Fruit fly (Drosophila melanogaster) whole organism, wandering third instar larva: ENCODE data around the gene CG31115.

Experiments used
- Abd-B ChIP-seq: fragments of >200 bp; optimal IDR thresholded peaks from 2 replicates; lab custom pipeline; 2017; ENCODE audit warnings: missing biosample characterization, missing genetic modification characterization
- CG32264 ChIP-seq: fragments of 200-800 bp; sonication (Bioruptor generic); optimal IDR thresholded peaks from 2 replicates; lab custom pipeline; 2016; ENCODE audit warnings: missing biosample characterization, missing genetic modification characterization
- CG9705 ChIP-seq: fragments of 200-800 bp; sonication (Bioruptor generic); optimal IDR thresholded peaks from 2 replicates; lab custom pipeline; 2018; ENCODE audit warnings: missing biosample characterization, mild to moderate bottlenecking, missing genetic modification characterization
- CrebA ChIP-seq: fragments of 200-800 bp; sonication (Bioruptor generic); optimal IDR thresholded peaks from 2 replicates; lab custom pipeline; 2016; ENCODE audit warnings: missing biosample characterization, mild to moderate bottlenecking, missing genetic modification characterization, borderline replicate concordance
- Dfd ChIP-seq: fragments of >200 bp; optimal IDR thresholded peaks from 2 replicates; lab custom pipeline; 2017; ENCODE audit warnings: missing biosample characterization, missing genetic modification characterization
- Dif ChIP-seq: fragments of 200-275, 200-300 bp; sonication (Bioruptor generic); optimal IDR thresholded peaks from 2 replicates; lab custom pipeline; 2018; ENCODE audit warnings: missing biosample characterization, missing genetic modification characterization; ENCODE audit not compliant: partially characterized antibody
- GATAd ChIP-seq: sonication (Bioruptor generic); optimal IDR thresholded peaks from 2 replicates; lab custom pipeline; 2016; ENCODE audit warnings: missing biosample characterization, missing genetic modification characterization
- HLH106 ChIP-seq: fragments of 200-800 bp; optimal IDR thresholded peaks from 3 replicates; lab custom pipeline; 2019; ENCODE audit warnings: missing biosample characterization, mild to moderate bottlenecking, missing genetic modification characterization, moderate library complexity
- Hnf4 ChIP-seq: fragments of 200-800 bp; sonication (Bioruptor generic); optimal IDR thresholded peaks from 2 replicates; lab custom pipeline; 2016; ENCODE audit warnings: missing biosample characterization, mild to moderate bottlenecking, missing genetic modification characterization
- Hr78 ChIP-seq: fragments of >200 bp; optimal IDR thresholded peaks from 2 replicates; lab custom pipeline; 2017; ENCODE audit warnings: missing biosample characterization, missing genetic modification characterization
- Hr83 ChIP-seq: fragments of 200-300 bp; sonication (Bioruptor generic); optimal IDR thresholded peaks from 2 replicates; lab custom pipeline; 2016; ENCODE audit warnings: missing biosample characterization, mild to moderate bottlenecking, missing genetic modification characterization, moderate library complexity; ENCODE audit not compliant: poor library complexity, severe bottlenecking
- Jra ChIP-seq: sonication (Bioruptor generic); optimal IDR thresholded peaks from 2 replicates; lab custom pipeline; 2016; ENCODE audit warnings: missing biosample characterization, missing genetic modification characterization
- Mio ChIP-seq: sonication (Bioruptor generic); optimal IDR thresholded peaks from 2 replicates; lab custom pipeline; 2016; ENCODE audit warnings: missing biosample characterization, missing genetic modification characterization
- Myc ChIP-seq: fragments of >200 bp; optimal IDR thresholded peaks from 2 replicates; lab custom pipeline; 2017
- N ChIP-seq: fragments of >200 bp; optimal IDR thresholded peaks from 2 replicates; lab custom pipeline; 2018; ENCODE audit warnings: missing biosample characterization, missing external identifiers, missing genetic modification characterization
- OdsH ChIP-seq: fragments of 200-800 bp; sonication (Bioruptor generic); optimal IDR thresholded peaks from 2 replicates; lab custom pipeline; 2016; ENCODE audit warnings: missing biosample characterization, mild to moderate bottlenecking, missing genetic modification characterization
- Rel ChIP-seq, 2 experiments: fragments of 200-800 bp; sonication (Bioruptor generic) in 1 of 2; optimal IDR thresholded peaks; 2 replicates in 1 of 2; 3 replicates in 1 of 2; lab custom pipeline; 2016 to 2019; ENCODE audit warnings: mild to moderate bottlenecking in 2 of 2, missing biosample characterization in 2 of 2, missing genetic modification characterization in 2 of 2, moderate library complexity in 1 of 2
- Sp1 ChIP-seq: fragments of 200-800 bp; sonication (Bioruptor generic); optimal IDR thresholded peaks from 3 replicates; lab custom pipeline; 2019; ENCODE audit warnings: missing biosample characterization, mild to moderate bottlenecking, missing genetic modification characterization, moderate library complexity
- Vsx2 ChIP-seq: fragments of 200-300, 225-300 bp; sonication (Bioruptor generic); optimal IDR thresholded peaks from 2 replicates; lab custom pipeline; 2018; ENCODE audit warnings: missing biosample characterization, missing genetic modification characterization; ENCODE audit not compliant: partially characterized antibody
- dmrt93B ChIP-seq: fragments of 200-800 bp; sonication (Bioruptor generic); optimal IDR thresholded peaks from 2 replicates; lab custom pipeline; 2018; ENCODE audit warnings: missing biosample characterization, mild to moderate bottlenecking, missing genetic modification characterization
- dsf ChIP-seq: sonication (Bioruptor generic); optimal IDR thresholded peaks from 2 replicates; lab custom pipeline; 2016; ENCODE audit warnings: missing biosample characterization, missing genetic modification characterization, borderline replicate concordance
- ey ChIP-seq: fragments of 200-800 bp; sonication (Bioruptor generic); optimal IDR thresholded peaks from 2 replicates; lab custom pipeline; 2016; ENCODE audit warnings: missing biosample characterization, missing genetic modification characterization
- foxo ChIP-seq, 2 experiments: fragments of 200-800 bp; sonication (Bioruptor generic); optimal IDR thresholded peaks; 2 replicates in 1 of 2; 3 replicates in 1 of 2; lab custom pipeline; 2016 to 2017; ENCODE audit warnings: missing biosample characterization in 2 of 2, missing genetic modification characterization in 2 of 2
- fru ChIP-seq: fragments of 200-800 bp; sonication (Bioruptor generic); optimal IDR thresholded peaks from 3 replicates; lab custom pipeline; 2016; ENCODE audit warnings: missing biosample characterization, mild to moderate bottlenecking, missing genetic modification characterization
- h ChIP-seq: fragments of 200-800 bp; sonication (Bioruptor generic); optimal IDR thresholded peaks from 3 replicates; lab custom pipeline; 2016; ENCODE audit warnings: missing biosample characterization, mild to moderate bottlenecking, missing genetic modification characterization
- lola ChIP-seq: fragments of >200 bp; optimal IDR thresholded peaks from 2 replicates; lab custom pipeline; 2017; ENCODE audit warnings: missing biosample characterization, missing genetic modification characterization
- pan ChIP-seq: fragments of >200 bp; optimal IDR thresholded peaks from 2 replicates; lab custom pipeline; 2017
- psq ChIP-seq: fragments of 200-800 bp; sonication (Bioruptor generic); optimal IDR thresholded peaks from 3 replicates; lab custom pipeline; 2017; ENCODE audit warnings: missing biosample characterization, mild to moderate bottlenecking, missing genetic modification characterization, moderate library complexity
- rgr ChIP-seq: fragments of 200-800 bp; sonication (Bioruptor generic); optimal IDR thresholded peaks from 3 replicates; lab custom pipeline; 2016; ENCODE audit warnings: missing biosample characterization, mild to moderate bottlenecking, missing genetic modification characterization
- sage ChIP-seq: fragments of 200-800 bp; sonication (Bioruptor generic); optimal IDR thresholded peaks from 2 replicates; lab custom pipeline; 2016; ENCODE audit warnings: missing biosample characterization, mild to moderate bottlenecking, missing genetic modification characterization
- sv ChIP-seq: fragments of 200-800 bp; sonication (Bioruptor generic); optimal IDR thresholded peaks from 3 replicates; lab custom pipeline; 2016; ENCODE audit warnings: missing biosample characterization, missing genetic modification characterization
- tai ChIP-seq: sonication (Bioruptor generic); optimal IDR thresholded peaks from 2 replicates; lab custom pipeline; 2016; ENCODE audit warnings: missing biosample characterization, missing genetic modification characterization
- usp ChIP-seq: fragments of >200 bp; optimal IDR thresholded peaks from 2 replicates; lab custom pipeline; 2017; ENCODE audit warnings: missing biosample characterization, missing genetic modification characterization
- woc ChIP-seq: sonication (Bioruptor generic); optimal IDR thresholded peaks from 2 replicates; lab custom pipeline; 2016; ENCODE audit warnings: missing biosample characterization, mild to moderate bottlenecking, missing genetic modification characterization

Gene CG31115

DNA sequence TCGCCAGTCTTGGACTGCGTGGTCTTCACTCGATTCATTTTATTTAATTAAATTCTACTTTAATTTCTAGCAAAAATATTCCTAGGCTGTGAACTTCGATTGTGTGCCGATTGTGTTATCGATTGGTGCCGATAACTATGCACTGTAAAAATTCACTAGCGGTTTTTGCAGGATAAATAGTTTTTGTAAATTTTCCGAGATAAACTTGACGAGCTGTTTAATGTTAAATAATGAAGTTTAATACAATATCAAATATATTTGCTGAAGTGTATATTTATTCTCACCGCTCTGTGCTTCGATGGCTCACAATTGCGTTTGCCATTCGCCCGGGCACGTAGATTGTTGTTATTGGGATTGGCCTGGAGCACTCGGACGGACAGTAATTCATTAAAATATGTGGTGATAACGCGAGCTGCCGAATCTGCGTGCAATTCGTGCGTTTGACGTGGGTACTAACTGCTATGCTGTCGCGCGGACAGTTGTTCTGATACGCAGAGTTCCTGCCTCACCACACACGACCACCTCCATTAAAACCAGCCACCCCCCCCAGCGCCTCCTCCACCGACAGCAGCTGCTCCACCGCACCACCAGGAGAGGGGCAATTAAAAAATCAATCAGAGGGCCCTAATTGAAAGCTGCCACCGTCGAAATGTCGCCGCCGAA is 11.7 kb upstream of the CG31115 start, which contains the start of the genes EMC6 and Hr96 (continued):
- TF ChIP-seq pan, result no peak
- TF ChIP-seq CG32264 (GFP tag; lab: Kevin White, UChicago), result peak; percentile 87
- peak; percentile 94 for TF ChIP-seq rgr (GFP tag; lab: Kevin White, UChicago)
- TF ChIP-seq Dfd, result no peak
- TF ChIP-seq fru (GFP tag; lab: Kevin White, UChicago), result peak; percentile 93
- TF ChIP-seq N (GFP tag; lab: Kevin White, UChicago), result no peak
- TF ChIP-seq lola (GFP tag; lab: Kevin White, UChicago), result no peak
- TF ChIP-seq HLH106 (tag; lab: Kevin White, UChicago), result peak; percentile 92
- TF ChIP-seq Myc (lab: Kevin White, UChicago), result peak; percentile 46
- no peak for TF ChIP-seq Rel (GFP tag; optimal IDR thresholded peaks at IDR 0.05; lab: Kevin White, UChicago)
- TF ChIP-seq Rel (tag; optimal IDR thresholded peaks at IDR 0.05; lab: Kevin White, UChicago), result peak; percentile 76
- peak; percentile 98 for TF ChIP-seq Hr83 (GFP tag; lab: Kevin White, UChicago)

DNA sequence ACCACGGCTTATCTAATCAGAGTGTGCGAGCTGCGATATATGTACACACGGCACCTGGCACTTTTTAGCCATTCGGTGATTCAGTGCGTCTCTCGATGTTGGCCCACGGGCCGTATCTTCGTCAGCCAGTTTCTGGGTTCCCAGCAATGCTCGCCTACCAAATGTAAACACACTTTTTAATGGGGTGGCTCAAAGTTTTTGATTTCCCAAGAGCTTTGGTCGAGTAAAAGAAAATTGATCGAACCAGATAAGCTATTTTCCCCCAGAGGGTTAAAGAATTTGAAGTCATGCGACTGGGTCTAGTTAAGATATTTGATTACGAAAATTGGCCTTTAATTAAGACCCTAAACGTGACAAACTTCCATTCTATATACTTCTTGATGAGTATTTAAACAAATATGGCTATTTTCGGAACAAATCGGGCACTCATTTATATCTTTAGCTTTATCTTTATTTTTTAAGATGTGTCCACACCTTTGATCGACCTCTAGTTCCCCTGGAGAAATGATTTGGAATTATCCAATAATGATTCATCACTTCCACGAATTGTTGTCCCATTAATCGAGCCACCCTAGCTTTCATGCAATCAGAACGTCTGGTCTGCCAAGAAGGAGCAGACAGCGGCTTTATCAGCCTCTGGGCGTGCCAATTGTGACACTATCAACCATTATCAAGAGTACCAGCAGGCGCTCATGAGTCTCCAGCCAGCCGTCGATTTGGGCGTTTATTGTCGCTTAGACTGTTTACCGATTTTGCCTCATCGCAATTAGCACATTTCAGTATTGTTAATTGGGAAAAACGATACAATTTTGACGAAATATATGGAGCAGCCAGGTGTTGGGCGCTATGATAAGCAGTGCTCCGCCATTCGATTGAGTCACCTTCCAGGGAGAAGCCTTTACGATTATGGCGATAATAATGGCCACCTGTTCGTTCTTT is 9.2 kb upstream of the CG31115 start:
- TF ChIP-seq dmrt93B (no peak), lola (GFP tag; lab: Kevin White, UChicago) (no peak), Hr78 (GFP tag; lab: Kevin White, UChicago) (no peak), OdsH (GFP tag; lab: Kevin White, UChicago) (peak; percentile 71), GATAd (GFP tag; lab: Kevin White, UChicago) (no peak), Hr83 (GFP tag; lab: Kevin White, UChicago) (peak; percentile 8), CrebA (GFP tag; lab: Kevin White, UChicago) (no peak), Hnf4 (GFP tag; lab: Kevin White, UChicago) (no peak), rgr (GFP tag; lab: Kevin White, UChicago) (peak; percentile 69), Sp1 (GFP tag; lab: Kevin White, UChicago) (peak; percentile 79), Jra (GFP tag; lab: Kevin White, UChicago) (peak; percentile 50), tai (GFP tag; lab: Kevin White, UChicago) (no peak), dsf (GFP tag; lab: Kevin White, UChicago) (no peak), Abd-B (GFP tag; lab: Kevin White, UChicago) (no peak), Mio (GFP tag; lab: Kevin White, UChicago) (peak; percentile 39), Vsx2 (no peak), HLH106 (tag; lab: Kevin White, UChicago) (no peak), usp (GFP tag; lab: Kevin White, UChicago) (no peak), CG32264 (GFP tag; lab: Kevin White, UChicago) (peak; percentile 79), Dfd (no peak), CG9705 (GFP tag; lab: Kevin White, UChicago) (peak; percentile 2), h (GFP tag; lab: Kevin White, UChicago) (peak; percentile 77), foxo (GFP tag; optimal IDR thresholded peaks at IDR 0.05; lab: Kevin White, UChicago) (peak; percentile 72 to 81), pan (no peak), ey (GFP tag; lab: Kevin White, UChicago) (peak; percentile 72), woc (GFP tag; lab: Kevin White, UChicago) (no peak), sv (GFP tag; lab: Kevin White, UChicago) (no peak), psq (peak; percentile 60), Dif (GFP tag; lab: Kevin White, UChicago) (peak; percentile 45), sage (GFP tag; lab: Kevin White, UChicago) (no peak), Myc (lab: Kevin White, UChicago) (no peak), Rel (GFP tag; optimal IDR thresholded peaks at IDR 0.05; lab: Kevin White, UChicago) (no peak), Rel (tag; optimal IDR thresholded peaks at IDR 0.05; lab: Kevin White, UChicago) (peak; percentile 13), N (GFP tag; lab: Kevin White, UChicago) (no peak)
